Fruit fly (Drosophila melanogaster) whole organism, embryonic: ENCODE data around the gene boil.

Experiments used
- CG10321 ChIP-seq: fragments of 200-800 bp; sonication (Bioruptor generic); IDR thresholded peaks from 2 replicates; pipeline ENCODE4 v1.3.6; 2022; ENCODE audit warnings: missing biosample characterization, missing genetic modification characterization
- CG11723 ChIP-seq: fragments of 200-800 bp; sonication (Bioruptor generic); optimal IDR thresholded peaks from 2 replicates; lab custom pipeline; 2017; ENCODE audit warnings: missing biosample characterization, mild to moderate bottlenecking, missing genetic modification characterization
- CG12659 ChIP-seq: fragments of 200-800 bp; sonication (Bioruptor generic); optimal IDR thresholded peaks from 3 replicates; lab custom pipeline; 2017; ENCODE audit warnings: mild to moderate bottlenecking, missing biosample characterization, missing genetic modification reagents, missing genetic modification characterization
- CG14441 ChIP-seq: fragments of 200-800 bp; sonication (Bioruptor generic); IDR thresholded peaks from 2 replicates; pipeline ENCODE4 v1.3.6; 2022; ENCODE audit warnings: missing biosample characterization, missing genetic modification characterization
- CG14667 ChIP-seq: fragments of 200-800 bp; sonication (Bioruptor generic); IDR thresholded peaks from 2 replicates; pipeline ENCODE4 v1.3.6; 2022; ENCODE audit warnings: missing biosample characterization, missing genetic modification characterization
- CG15514 ChIP-seq: fragments of 200-800 bp; sonication (Bioruptor generic); optimal IDR thresholded peaks from 3 replicates; lab custom pipeline; 2017; ENCODE audit warnings: missing biosample characterization, missing genetic modification characterization, mild to moderate bottlenecking, moderate library complexity, missing genetic modification reagents
- CG1647 ChIP-seq: fragments of 200-800 bp; sonication (Bioruptor generic); optimal IDR thresholded peaks from 3 replicates; lab custom pipeline; 2016; ENCODE audit warnings: missing biosample characterization, missing genetic modification characterization
- CG17328 ChIP-seq: fragments of 200-800 bp; sonication (Bioruptor generic); IDR thresholded peaks from 2 replicates; pipeline ENCODE4 v1.3.6; 2022; ENCODE audit warnings: missing biosample characterization, missing genetic modification characterization
- CG17802 ChIP-seq: fragments of 200-800 bp; sonication (Bioruptor generic); optimal IDR thresholded peaks from 2 replicates; lab custom pipeline; 2018; ENCODE audit warnings: missing biosample characterization, mild to moderate bottlenecking, missing genetic modification characterization, moderate library complexity
- CG17829 ChIP-seq: fragments of 200-800 bp; optimal IDR thresholded peaks from 2 replicates; lab custom pipeline; 2019; ENCODE audit warnings: missing biosample characterization, mild to moderate bottlenecking, missing genetic modification characterization, moderate library complexity
- CG1792 ChIP-seq: fragments of 200-800 bp; sonication (Bioruptor generic); optimal IDR thresholded peaks from 2 replicates; lab custom pipeline; 2016; ENCODE audit warnings: missing biosample characterization, missing genetic modification characterization
- CG2116 ChIP-seq: fragments of 200-800 bp; sonication (Bioruptor generic); optimal IDR thresholded peaks from 3 replicates; lab custom pipeline; 2018; ENCODE audit warnings: missing biosample characterization, mild to moderate bottlenecking, missing genetic modification characterization
- CG32532 ChIP-seq: fragments of 200-800 bp; sonication (Bioruptor generic); IDR thresholded peaks from 2 replicates; pipeline ENCODE4 v1.3.6; 2022; ENCODE audit warnings: missing biosample characterization, missing genetic modification characterization
- CG3995 ChIP-seq: fragments of 200-800 bp; sonication (Bioruptor generic); optimal IDR thresholded peaks from 3 replicates; lab custom pipeline; 2016; ENCODE audit warnings: missing biosample characterization, missing genetic modification characterization
- CG4424 ChIP-seq: fragments of 200-800 bp; sonication (Bioruptor generic); optimal IDR thresholded peaks from 3 replicates; lab custom pipeline; 2016; ENCODE audit warnings: missing biosample characterization, missing genetic modification characterization
- CG6765 ChIP-seq: fragments of 200-800 bp; sonication (Bioruptor generic); optimal IDR thresholded peaks from 3 replicates; lab custom pipeline; 2017; ENCODE audit warnings: missing biosample characterization, mild to moderate bottlenecking, missing genetic modification characterization
- CG7786 ChIP-seq: fragments of 200-800 bp; sonication (Bioruptor generic); optimal IDR thresholded peaks from 2 replicates; lab custom pipeline; 2016; ENCODE audit warnings: missing biosample characterization, missing genetic modification characterization
- CHES-1-like ChIP-seq: fragments of 200-800 bp; sonication (Bioruptor generic); optimal IDR thresholded peaks from 2 replicates; lab custom pipeline; 2016; ENCODE audit warnings: missing biosample characterization, missing genetic modification characterization
- CTCF ChIP-seq: fragments of 200-800 bp; sonication (Bioruptor generic); optimal IDR thresholded peaks from 2 replicates; lab custom pipeline; 2017; ENCODE audit warnings: missing biosample characterization, mild to moderate bottlenecking, missing genetic modification characterization, moderate library complexity
- CrebB ChIP-seq: fragments of 200-800 bp; sonication (Bioruptor generic); optimal IDR thresholded peaks from 3 replicates; lab custom pipeline; 2018; ENCODE audit warnings: missing biosample characterization, mild to moderate bottlenecking, missing genetic modification characterization
- Dll ChIP-seq: fragments of 200-800 bp; sonication (Bioruptor generic); IDR thresholded peaks from 4 replicates; pipeline ENCODE4 v1.3.6; 2022; ENCODE audit warnings: missing biosample characterization, missing genetic modification characterization; ENCODE audit not compliant: partially characterized antibody
- H2.0 ChIP-seq: fragments of 200-800 bp; sonication (Bioruptor generic); IDR thresholded peaks from 2 replicates; pipeline ENCODE4 v1.3.6; 2022; ENCODE audit warnings: missing biosample characterization, missing genetic modification characterization
- HHEX ChIP-seq: fragments of 200-800 bp; sonication (Bioruptor generic); optimal IDR thresholded peaks from 3 replicates; lab custom pipeline; 2017; ENCODE audit warnings: missing biosample characterization, mild to moderate bottlenecking, missing genetic modification characterization, missing genetic modification reagents
- Hand ChIP-seq: fragments of 200-800 bp; sonication (Bioruptor generic); optimal IDR thresholded peaks from 2 replicates; lab custom pipeline; 2017; ENCODE audit warnings: mild to moderate bottlenecking, missing biosample characterization, missing genetic modification reagents, missing genetic modification characterization
- Lhr ChIP-seq: fragments of 200-800 bp; sonication (Bioruptor generic); optimal IDR thresholded peaks from 3 replicates; lab custom pipeline; 2017; ENCODE audit warnings: mild to moderate bottlenecking, missing biosample characterization, missing genetic modification reagents, missing genetic modification characterization
- Mad ChIP-seq: fragments of 200-800 bp; sonication (Bioruptor generic); optimal IDR thresholded peaks from 2 replicates; lab custom pipeline; 2016; ENCODE audit warnings: missing biosample characterization, missing genetic modification characterization
- Mes4 ChIP-seq: fragments of 200-800 bp; sonication (Bioruptor generic); optimal IDR thresholded peaks from 2 replicates; lab custom pipeline; 2016; ENCODE audit warnings: missing biosample characterization, missing genetic modification characterization
- Mrtf ChIP-seq: fragments of 200-800 bp; sonication (Bioruptor generic); IDR thresholded peaks from 3 replicates; pipeline ENCODE4 v1.3.6; 2022; ENCODE audit warnings: missing biosample characterization, missing genetic modification characterization
- Myb ChIP-seq: fragments of 200-800 bp; sonication (Bioruptor generic); optimal IDR thresholded peaks from 2 replicates; lab custom pipeline; 2016; ENCODE audit warnings: missing biosample characterization, missing genetic modification characterization
- ab ChIP-seq: fragments of 200-800 bp; sonication (Bioruptor generic); optimal IDR thresholded peaks from 2 replicates; lab custom pipeline; 2016; ENCODE audit warnings: missing biosample characterization, missing genetic modification characterization
- ac ChIP-seq: fragments of 200-800 bp; sonication (Bioruptor generic); optimal IDR thresholded peaks from 3 replicates; lab custom pipeline; 2017; ENCODE audit warnings: missing biosample characterization, mild to moderate bottlenecking, missing genetic modification characterization
- ara ChIP-seq: fragments of 200-800 bp; sonication (Bioruptor generic); IDR thresholded peaks from 2 replicates; pipeline ENCODE4 v1.3.6; 2022; ENCODE audit warnings: missing biosample characterization, missing genetic modification characterization
- chif ChIP-seq, 2 experiments: fragments of 200-800 bp; sonication (Bioruptor generic); optimal IDR thresholded peaks; 3 replicates each; lab custom pipeline; 2016; ENCODE audit warnings: missing biosample characterization in 2 of 2, missing genetic modification characterization in 2 of 2
- chn ChIP-seq: fragments of 200-800 bp; sonication (Bioruptor generic); optimal IDR thresholded peaks from 2 replicates; lab custom pipeline; 2016; ENCODE audit warnings: missing biosample characterization, missing genetic modification characterization
- ci ChIP-seq: fragments of 200-800 bp; sonication (Bioruptor generic); IDR thresholded peaks from 3 replicates; pipeline ENCODE4 v1.3.6; 2022; ENCODE audit warnings: missing biosample characterization, missing genetic modification characterization
- fd96Cb ChIP-seq: fragments of 200-800 bp; sonication (Bioruptor generic); optimal IDR thresholded peaks from 2 replicates; lab custom pipeline; 2018; ENCODE audit warnings: missing biosample characterization, mild to moderate bottlenecking, missing genetic modification characterization, moderate library complexity
- fru ChIP-seq: fragments of >200 bp; optimal IDR thresholded peaks from 2 replicates; lab custom pipeline; 2017
- gce ChIP-seq: fragments of 200-800 bp; sonication (Bioruptor generic); IDR thresholded peaks from 3 replicates; pipeline ENCODE4 v1.3.6; 2022; ENCODE audit warnings: missing biosample characterization, missing genetic modification characterization
- gfzf ChIP-seq: fragments of 200-800 bp; sonication (Bioruptor generic); optimal IDR thresholded peaks from 2 replicates; lab custom pipeline; 2016; ENCODE audit warnings: missing biosample characterization, mild to moderate bottlenecking, missing genetic modification characterization, moderate library complexity
- gro ChIP-seq: fragments of 200-800 bp; sonication (Bioruptor generic); optimal IDR thresholded peaks from 2 replicates; lab custom pipeline; 2016; ENCODE audit warnings: missing biosample characterization, missing genetic modification characterization
- insv ChIP-seq, 2 experiments: fragments of 200-800 bp; sonication (Bioruptor generic); optimal IDR thresholded peaks; 3 replicates each; lab custom pipeline; 2016 to 2018; ENCODE audit warnings: missing biosample characterization in 2 of 2, missing genetic modification characterization in 2 of 2
- klu ChIP-seq: fragments of 200-800 bp; sonication (Bioruptor generic); IDR thresholded peaks from 2 replicates; pipeline ENCODE4 v1.3.6; 2022; ENCODE audit warnings: missing biosample characterization, missing genetic modification characterization
- lilli ChIP-seq: fragments of 200-800 bp; sonication (Bioruptor generic); optimal IDR thresholded peaks from 3 replicates; lab custom pipeline; 2016; ENCODE audit warnings: missing biosample characterization, missing genetic modification characterization
- maf-S ChIP-seq: fragments of 200-800 bp; sonication (Bioruptor generic); optimal IDR thresholded peaks from 2 replicates; lab custom pipeline; 2016; ENCODE audit warnings: missing biosample characterization, missing genetic modification characterization
- odd ChIP-seq: fragments of 200-800 bp; sonication (Bioruptor generic); optimal IDR thresholded peaks from 2 replicates; lab custom pipeline; 2017; ENCODE audit warnings: missing biosample characterization, mild to moderate bottlenecking, missing genetic modification characterization
- pb ChIP-seq: fragments of 200-800 bp; sonication (Bioruptor generic); optimal IDR thresholded peaks from 3 replicates; lab custom pipeline; 2016; ENCODE audit warnings: missing biosample characterization, missing genetic modification characterization
- sens ChIP-seq: fragments of 200-800 bp; sonication (Bioruptor generic); peaks from one replicate; lab custom pipeline; 2016; ENCODE audit warnings: missing biosample characterization, missing genetic modification characterization
- sim ChIP-seq: fragments of 200-800 bp; sonication (Bioruptor generic); IDR thresholded peaks from 2 replicates; pipeline ENCODE4 v1.3.6; 2022; ENCODE audit warnings: missing biosample characterization, missing genetic modification characterization
- sima ChIP-seq: fragments of 200-800 bp; sonication (Bioruptor generic); optimal IDR thresholded peaks from 2 replicates; lab custom pipeline; 2016; ENCODE audit warnings: missing biosample characterization, missing genetic modification characterization
- tap ChIP-seq: fragments of 200-800 bp; optimal IDR thresholded peaks from 3 replicates; lab custom pipeline; 2019; ENCODE audit warnings: missing biosample characterization, mild to moderate bottlenecking, missing genetic modification characterization, moderate library complexity
- vfl ChIP-seq: fragments of 200-800 bp; sonication (Bioruptor generic); optimal IDR thresholded peaks from 2 replicates; lab custom pipeline; 2016; ENCODE audit warnings: missing biosample characterization, missing genetic modification characterization

Gene boil

DNA sequence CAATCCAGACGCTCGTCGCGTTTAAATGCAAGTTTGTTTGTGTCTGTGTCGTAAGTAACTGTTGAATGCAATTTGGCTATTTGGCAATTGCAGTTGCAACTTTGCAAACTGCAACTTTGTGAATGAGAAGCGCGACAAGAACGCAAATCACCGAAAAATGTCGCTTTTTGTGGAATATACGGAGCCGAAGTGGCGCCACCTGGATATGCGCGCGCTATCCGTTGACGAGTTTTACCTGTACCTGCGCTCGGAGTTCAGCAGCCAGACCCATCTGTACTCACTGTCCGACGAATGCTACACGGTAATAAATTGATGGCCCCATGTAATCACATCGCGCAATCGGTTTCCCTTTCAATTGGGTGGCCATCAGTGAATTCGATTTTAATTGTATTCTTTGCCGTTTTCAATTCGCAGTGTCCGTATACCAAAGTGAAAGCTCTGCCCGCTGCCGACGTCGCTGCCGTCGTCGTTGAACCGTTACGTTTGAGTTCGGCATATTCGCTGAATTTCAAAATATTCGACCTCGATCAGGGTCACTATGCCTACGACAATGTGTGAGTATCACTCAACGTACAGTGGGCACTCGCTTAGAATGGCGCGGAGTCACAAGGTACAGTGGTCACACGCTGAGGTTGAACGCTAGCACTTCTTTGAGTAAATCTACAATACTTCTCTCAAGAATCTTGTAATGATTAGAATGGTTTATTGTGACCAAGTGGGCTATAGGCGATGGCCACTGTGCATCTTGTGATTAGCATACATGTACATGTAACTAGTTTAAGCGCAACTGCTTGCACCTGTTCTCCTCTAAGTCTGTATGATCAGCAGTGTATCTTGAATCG is 43.8 kb downstream of the boil start (continued):
- no peak for TF ChIP-seq Dll (GFP tag; lab: Robert Waterston, UW)
- peak; percentile 77 for TF ChIP-seq fd96Cb (tag; lab: Kevin White, UChicago)
- TF ChIP-seq fru (lab: Kevin White, UChicago): no peak
- peak; percentile 61 for TF ChIP-seq CG10321 (GFP tag; lab: Robert Waterston, UW)
- peak; percentile 21 for TF ChIP-seq vfl (GFP tag; lab: Kevin White, UChicago)
- peak; percentile 83 for TF ChIP-seq ara (GFP tag; lab: Robert Waterston, UW)
- TF ChIP-seq Hand (GFP tag; lab: Kevin White, UChicago): peak; percentile 2
- peak; percentile 78 for TF ChIP-seq pb
- peak; percentile 91 for TF ChIP-seq Mrtf (GFP tag; lab: Robert Waterston, UW)
- TF ChIP-seq ci: peak; percentile 91
- TF ChIP-seq CG1792 (GFP tag; lab: Kevin White, UChicago): peak; percentile 76
- TF ChIP-seq CG17829: peak; percentile 56
- TF ChIP-seq gfzf: no peak
- peak; percentile 73 for TF ChIP-seq Mad (GFP tag; lab: Kevin White, UChicago)
- no peak for TF ChIP-seq CG6765 (GFP tag; lab: Kevin White, UChicago)
- TF ChIP-seq gro (GFP tag; lab: Kevin White, UChicago): peak; percentile 79
- TF ChIP-seq gce (GFP tag; lab: Robert Waterston, UW): 0 out of 3 replicates have a peak, but pooled peaks have one; percentile 63
- peak; percentile 43 for TF ChIP-seq CG3995 (GFP tag; lab: Kevin White, UChicago)
- TF ChIP-seq CTCF (GFP tag; lab: Kevin White, UChicago): peak; percentile 92
- peak; percentile 91 for TF ChIP-seq CG32532
- TF ChIP-seq CG14441: peak; percentile 93
- TF ChIP-seq CG12659 (GFP tag; lab: Kevin White, UChicago): peak; percentile 79
- TF ChIP-seq H2.0: peak; percentile 89
- TF ChIP-seq sens (GFP tag; lab: Kevin White, UChicago): peak; percentile 95
- TF ChIP-seq CG7786 (GFP tag; lab: Kevin White, UChicago): peak; percentile 82
- peak; percentile 86 for TF ChIP-seq CG14667 (GFP tag; lab: Robert Waterston, UW)
- peak; percentile 51 for TF ChIP-seq Mes4 (GFP tag; lab: Kevin White, UChicago)
- peak; percentile 74 for TF ChIP-seq CG1647 (GFP tag; lab: Kevin White, UChicago)
- peak; percentile 72 to 82 for TF ChIP-seq chif (GFP tag; optimal IDR thresholded peaks at IDR 0.05; lab: Kevin White, UChicago)
- peak; percentile 64 for TF ChIP-seq maf-S
- TF ChIP-seq klu (GFP tag; lab: Robert Waterston, UW): peak; percentile 65
- TF ChIP-seq CG17328: peak; percentile 87
- TF ChIP-seq HHEX (GFP tag; lab: Kevin White, UChicago): peak; percentile 81
- peak; percentile 89 for TF ChIP-seq ab (GFP tag; lab: Kevin White, UChicago)
- TF ChIP-seq CrebB: peak; percentile 61
- peak; percentile 66 for TF ChIP-seq CG4424 (GFP tag; lab: Kevin White, UChicago)
- TF ChIP-seq insv (GFP tag; optimal IDR thresholded peaks at IDR 0.05; lab: Kevin White, UChicago): no peak
- peak; percentile 56; the same call in 1 of the 2 replicates for TF ChIP-seq sim (GFP tag; lab: Robert Waterston, UW)
- TF ChIP-seq lilli (GFP tag; lab: Kevin White, UChicago): peak; percentile 86
- no peak for TF ChIP-seq Lhr (GFP tag; lab: Kevin White, UChicago)
- peak; percentile 67 for TF ChIP-seq chn (GFP tag; lab: Kevin White, UChicago)
- no peak for TF ChIP-seq CG2116 (GFP tag; lab: Kevin White, UChicago)
- TF ChIP-seq sima (GFP tag; lab: Kevin White, UChicago): peak; percentile 17
- no peak for TF ChIP-seq ac
- TF ChIP-seq CG17802 (tag; lab: Kevin White, UChicago): peak; percentile 27
- peak; percentile 82 for TF ChIP-seq CHES-1-like (GFP tag; lab: Kevin White, UChicago)
- TF ChIP-seq tap (tag; lab: Kevin White, UChicago): peak; percentile 69
- peak; percentile 71 for TF ChIP-seq Myb (GFP tag; lab: Kevin White, UChicago)
- peak; percentile 43 for TF ChIP-seq CG11723
- TF ChIP-seq CG15514 (GFP tag; lab: Kevin White, UChicago): peak; percentile 62
- peak; percentile 49 for TF ChIP-seq odd (GFP tag; lab: Kevin White, UChicago)
